Fruit fly (Drosophila melanogaster): ENCODE measurements around the gene CG3909.

The CG3909 gene

dm6 chr3R:10087206-10087927, 44.3 kb downstream of the CG3909 start:
- TF ChIP-seq CG17801 (GFP tag; optimal IDR thresholded peaks at IDR 0.05; ENCODE audit: partially characterized antibody): peak; percentile 6

- peak; percentile 22 for TF ChIP-seq CG17801 (GFP tag; optimal IDR thresholded peaks at IDR 0.05; ENCODE audit: partially characterized antibody)
These were observed 46.1 kb downstream of the CG3909 start for dm6 chr3R:10089171-10089664.

DNA sequence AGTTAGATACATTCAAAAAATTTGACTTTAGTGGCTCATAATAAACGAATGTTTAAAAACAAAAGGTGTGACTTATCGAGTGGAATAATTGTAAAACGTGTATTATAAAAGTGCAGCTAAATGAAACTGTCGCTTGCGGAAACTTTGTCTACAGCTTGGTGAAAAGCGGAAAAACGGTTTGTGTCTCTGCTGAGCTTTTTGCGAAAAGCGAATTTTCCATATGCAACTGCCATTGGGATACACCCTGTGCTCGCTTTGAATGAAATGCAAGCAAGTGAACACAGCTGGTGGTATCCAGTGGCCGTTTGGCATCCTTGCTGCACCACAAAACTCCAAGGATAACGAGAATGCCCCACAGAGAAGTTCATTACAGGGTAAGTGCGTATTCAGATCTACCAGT, 47.8 kb downstream of the CG3909 start:
- no peak for TF ChIP-seq CG17801 (GFP tag; optimal IDR thresholded peaks at IDR 0.05; ENCODE audit: partially characterized antibody)

- no peak for TF ChIP-seq CG17801 (GFP tag; optimal IDR thresholded peaks at IDR 0.05; ENCODE audit: partially characterized antibody)
These were observed 48.4 kb downstream of the CG3909 start for dm6 chr3R:10091513-10091912.

DNA sequence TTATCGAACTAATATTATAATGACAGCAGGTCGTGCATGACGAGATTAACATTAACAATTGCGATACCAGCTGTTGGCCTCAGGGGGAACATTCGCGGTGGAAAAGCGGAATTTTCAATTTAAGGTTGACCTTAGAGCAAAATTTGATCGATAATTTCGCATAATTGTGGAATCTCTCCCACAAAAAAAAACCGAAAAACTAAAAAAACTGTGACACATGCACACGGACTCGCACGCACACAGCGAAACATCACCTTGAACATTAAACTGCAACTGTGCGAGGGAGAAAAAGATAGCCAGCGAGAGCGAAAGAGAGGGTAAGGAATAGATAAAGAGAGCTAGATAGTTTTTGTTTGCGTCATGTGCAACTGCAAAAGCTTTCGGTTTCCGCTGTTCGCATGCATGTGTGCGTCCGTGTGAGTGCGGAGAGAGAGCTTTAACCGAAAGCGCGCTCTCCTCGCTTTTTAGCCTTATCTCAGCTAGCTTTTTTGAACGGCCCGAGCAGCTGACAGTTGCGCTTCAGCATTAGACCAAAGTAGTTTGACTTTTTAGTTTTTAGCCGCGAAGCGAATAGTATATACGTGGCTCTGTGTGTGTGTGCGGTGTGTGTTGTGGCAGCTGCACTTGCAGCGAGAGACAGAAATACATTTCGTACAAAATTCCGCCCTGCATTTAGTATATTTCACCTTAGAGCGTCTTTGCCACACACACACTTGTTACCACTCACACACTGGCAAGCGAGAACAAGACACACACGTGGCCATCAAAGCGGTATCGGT, 50.4 kb downstream of the CG3909 start:
- no peak for TF ChIP-seq CG17801 (GFP tag; optimal IDR thresholded peaks at IDR 0.05; ENCODE audit: partially characterized antibody)
